Fruit fly (Drosophila melanogaster) whole organism, adult: ENCODE data around the gene CG16854.

Experiments
- CG11617 ChIP-seq: fragments of 200-800 bp; sonication (Bioruptor generic); optimal IDR thresholded peaks from 2 replicates; lab custom pipeline; 2017; ENCODE audit warnings: mild to moderate bottlenecking, missing biosample characterization, missing genetic modification reagents, missing genetic modification characterization
- CG12768 ChIP-seq: fragments of 200-800 bp; sonication (Bioruptor generic); optimal IDR thresholded peaks from 2 replicates; lab custom pipeline; 2017; ENCODE audit warnings: missing biosample characterization, missing genetic modification characterization, mild to moderate bottlenecking, moderate library complexity, missing genetic modification reagents
- CG14711 ChIP-seq: fragments of 200-800 bp; sonication (Bioruptor generic); optimal IDR thresholded peaks from 2 replicates; lab custom pipeline; 2018; ENCODE audit warnings: missing biosample characterization, mild to moderate bottlenecking, missing genetic modification characterization, moderate library complexity
- CG1620 ChIP-seq: fragments of 200-800 bp; sonication (Bioruptor generic); optimal IDR thresholded peaks from 2 replicates; lab custom pipeline; 2016; ENCODE audit warnings: missing biosample characterization, missing genetic modification characterization
- CG33017 ChIP-seq: fragments of 200-800 bp; sonication (Bioruptor generic); optimal IDR thresholded peaks from 2 replicates; lab custom pipeline; 2018; ENCODE audit warnings: missing biosample characterization, mild to moderate bottlenecking, missing genetic modification characterization, moderate library complexity
- CG5204 ChIP-seq: fragments of 200-800 bp; sonication (Bioruptor generic); optimal IDR thresholded peaks from 2 replicates; lab custom pipeline; 2016; ENCODE audit warnings: missing biosample characterization, missing genetic modification characterization
- CG7045 ChIP-seq: fragments of 200-800 bp; sonication (Bioruptor generic); optimal IDR thresholded peaks from 2 replicates; lab custom pipeline; 2017; ENCODE audit warnings: missing biosample characterization, mild to moderate bottlenecking, missing genetic modification characterization
- CG7101 ChIP-seq: fragments of 200-800 bp; sonication (Bioruptor generic); optimal IDR thresholded peaks from 2 replicates; lab custom pipeline; 2018; ENCODE audit warnings: missing biosample characterization, mild to moderate bottlenecking, missing genetic modification characterization, moderate library complexity
- Clk ChIP-seq: fragments of 200-800 bp; sonication (Bioruptor generic); optimal IDR thresholded peaks from 2 replicates; lab custom pipeline; 2017; ENCODE audit warnings: missing biosample characterization, missing genetic modification characterization
- Crg-1 ChIP-seq: fragments of 200-800 bp; sonication (Bioruptor generic); optimal IDR thresholded peaks from 2 replicates; lab custom pipeline; 2016; ENCODE audit warnings: missing biosample characterization, missing genetic modification characterization
- Hr96 ChIP-seq: fragments of 200-800 bp; sonication (Bioruptor generic); optimal IDR thresholded peaks from 2 replicates; lab custom pipeline; 2016; ENCODE audit warnings: missing biosample characterization, missing genetic modification characterization
- Mnt ChIP-seq: fragments of 200-800 bp; sonication (Bioruptor generic); optimal IDR thresholded peaks from 2 replicates; lab custom pipeline; 2016; ENCODE audit warnings: missing biosample characterization, mild to moderate bottlenecking, missing genetic modification characterization
- bab1 ChIP-seq: fragments of 200-800 bp; sonication (Bioruptor generic); optimal IDR thresholded peaks from 3 replicates; lab custom pipeline; 2019; ENCODE audit warnings: missing biosample characterization, mild to moderate bottlenecking, missing genetic modification characterization, moderate library complexity
- cic ChIP-seq: fragments of 200-800 bp; sonication (Bioruptor generic); optimal IDR thresholded peaks from 2 replicates; lab custom pipeline; 2017; ENCODE audit warnings: missing biosample characterization, mild to moderate bottlenecking, missing genetic modification characterization, moderate library complexity
- cnc ChIP-seq, 2 experiments: fragments of >200 bp; optimal IDR thresholded peaks; 2 replicates each; lab custom pipeline; 2017
- kay ChIP-seq: fragments of 200-800 bp; sonication (Bioruptor generic); peaks from one replicate; lab custom pipeline; 2016; ENCODE audit warnings: missing biosample characterization, missing genetic modification characterization, borderline replicate concordance
- ovo ChIP-seq: fragments of 200-800 bp; sonication (Bioruptor generic); optimal IDR thresholded peaks from 2 replicates; lab custom pipeline; 2016; ENCODE audit warnings: missing biosample characterization, missing genetic modification characterization
- pad ChIP-seq: fragments of 200-800 bp; sonication (Bioruptor generic); optimal IDR thresholded peaks from 3 replicates; lab custom pipeline; 2017; ENCODE audit warnings: missing biosample characterization, missing genetic modification characterization, mild to moderate bottlenecking, moderate library complexity, missing genetic modification reagents
- tj ChIP-seq: fragments of 200-800 bp; sonication (Bioruptor generic); optimal IDR thresholded peaks from 3 replicates; lab custom pipeline; 2017; ENCODE audit warnings: missing biosample characterization, mild to moderate bottlenecking, missing genetic modification characterization, moderate library complexity
- toe ChIP-seq: fragments of 200-800 bp; sonication (Bioruptor generic); optimal IDR thresholded peaks from 2 replicates; lab custom pipeline; 2016; ENCODE audit warnings: missing biosample characterization, missing genetic modification characterization

CG16854 gene

dm6 chr2L:11113714-11114113 lies 27.2 kb downstream of the CG16854 start, which contains the start of gene Gr32a:
TSS of gene Gr32a (plus strand) at chr2L:11114014.
- TF ChIP-seq Clk (GFP tag; lab: Kevin White, UChicago) (no peak), ovo (GFP tag; lab: Kevin White, UChicago) (no peak), bab1 (GFP tag; lab: Kevin White, UChicago) (no peak), toe (GFP tag; lab: Kevin White, UChicago) (no peak), Mnt (GFP tag; lab: Kevin White, UChicago) (no peak), CG12768 (no peak), pad (GFP tag; lab: Kevin White, UChicago) (no peak), cnc (optimal IDR thresholded peaks at IDR 0.05; lab: Kevin White, UChicago) (no peak), kay (GFP tag; lab: Kevin White, UChicago) (no peak)

DNA sequence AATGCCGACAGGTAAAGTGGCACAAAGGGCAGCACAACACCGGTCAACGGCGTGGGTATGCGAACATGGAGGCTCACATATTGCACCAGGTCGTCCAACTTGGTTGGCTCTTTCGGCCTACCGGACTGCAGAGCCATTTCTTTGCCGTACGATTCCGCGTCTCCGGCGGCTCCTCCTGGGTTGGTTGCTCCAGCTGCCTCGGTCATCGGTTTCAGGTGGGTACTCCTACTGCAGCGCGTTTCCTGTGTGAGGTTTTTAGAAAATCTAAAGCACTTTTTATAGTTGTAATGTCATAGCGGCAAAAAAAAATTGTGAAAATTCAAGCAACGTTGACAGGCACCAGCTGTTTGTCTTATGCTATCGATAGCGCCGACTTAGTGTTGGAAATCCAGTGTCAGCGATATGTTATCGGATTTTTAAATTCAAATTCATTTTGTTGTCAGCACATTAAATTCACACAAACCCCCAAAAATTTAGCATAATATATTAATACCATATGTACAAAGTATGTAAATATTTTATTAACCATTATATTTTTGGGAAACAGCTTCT lies 33.5 kb downstream of the CG16854 start, which contains the start of gene CG6230:
Gene CG6230, minus strand, starts transcription at position 354 of the 552 bp plus-strand sequence.
- TF ChIP-seq CG7045 (GFP tag; lab: Kevin White, UChicago) = no peak
- no peak for TF ChIP-seq Crg-1 (GFP tag; lab: Kevin White, UChicago)
- no peak for TF ChIP-seq CG7101 (tag; lab: Kevin White, UChicago)
- TF ChIP-seq CG11617 (GFP tag; lab: Kevin White, UChicago) = no peak
- TF ChIP-seq toe (GFP tag; lab: Kevin White, UChicago) = no peak
- peak; percentile 22 for TF ChIP-seq bab1 (GFP tag; lab: Kevin White, UChicago)
- no peak for TF ChIP-seq CG5204 (GFP tag; lab: Kevin White, UChicago)
- no peak for TF ChIP-seq pad (GFP tag; lab: Kevin White, UChicago)
- peak; percentile 3 for TF ChIP-seq CG14711 (tag; lab: Kevin White, UChicago)
- TF ChIP-seq tj (GFP tag; lab: Kevin White, UChicago) = peak; percentile 1
- peak; percentile 9 for TF ChIP-seq Mnt (GFP tag; lab: Kevin White, UChicago)
- TF ChIP-seq Hr96 (GFP tag; lab: Kevin White, UChicago) = no peak

dm6 chr2L:11121614-11122013 lies 35.1 kb downstream of the CG16854 start, which contains the start of gene Dnaaf4:
TSS of gene Dnaaf4 (minus strand) at chr2L:11121714.
- TF ChIP-seq cnc (optimal IDR thresholded peaks at IDR 0.05; lab: Kevin White, UChicago) (no peak), kay (GFP tag; lab: Kevin White, UChicago) (no peak), bab1 (GFP tag; lab: Kevin White, UChicago) (no peak), CG1620 (GFP tag; lab: Kevin White, UChicago) (no peak), tj (GFP tag; lab: Kevin White, UChicago) (no peak), CG12768 (no peak), pad (GFP tag; lab: Kevin White, UChicago) (no peak), CG33017 (no peak), Clk (GFP tag; lab: Kevin White, UChicago) (no peak), CG5204 (GFP tag; lab: Kevin White, UChicago) (no peak), Crg-1 (GFP tag; lab: Kevin White, UChicago) (no peak), CG7101 (tag; lab: Kevin White, UChicago) (no peak), Mnt (GFP tag; lab: Kevin White, UChicago) (no peak), CG7045 (GFP tag; lab: Kevin White, UChicago) (no peak), ovo (GFP tag; lab: Kevin White, UChicago) (no peak), CG14711 (tag; lab: Kevin White, UChicago) (no peak), cic (GFP tag; lab: Kevin White, UChicago) (no peak)

DNA sequence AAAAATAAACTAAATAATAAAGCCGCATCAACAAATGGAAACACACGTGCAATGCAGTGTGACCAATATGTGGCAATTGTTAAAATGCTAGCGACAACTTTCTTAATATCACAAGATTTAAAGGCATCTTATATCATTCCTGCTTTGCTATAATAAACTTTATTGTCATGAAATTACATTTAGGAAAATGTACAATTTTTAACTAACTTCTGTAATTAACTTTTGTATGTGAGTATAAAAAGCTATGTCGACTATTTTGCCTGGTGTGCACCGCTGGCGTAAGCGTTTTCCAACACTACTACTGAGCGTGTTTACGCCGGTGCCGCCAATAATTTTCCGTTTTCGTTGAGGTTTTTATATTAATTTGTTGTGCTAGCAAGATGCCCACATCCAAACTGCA lies 37.0 kb downstream of the CG16854 start, which contains the start of the genes Csl4 and Nup160:
Gene Csl4, minus strand, starts transcription at position 69 of the 400 bp plus-strand sequence.
Gene Nup160, plus strand, starts transcription at position 279 of the 400 bp plus-strand sequence.
- TF ChIP-seq Clk (GFP tag; lab: Kevin White, UChicago) = no peak
- no peak for TF ChIP-seq toe (GFP tag; lab: Kevin White, UChicago)
- peak; percentile 30 for TF ChIP-seq CG7045 (GFP tag; lab: Kevin White, UChicago)
- no peak for TF ChIP-seq cnc (optimal IDR thresholded peaks at IDR 0.05; lab: Kevin White, UChicago)
- peak; percentile 77 for TF ChIP-seq CG14711 (tag; lab: Kevin White, UChicago)
- TF ChIP-seq tj (GFP tag; lab: Kevin White, UChicago) = peak; percentile 44
- peak; percentile 86 for TF ChIP-seq CG7101 (tag; lab: Kevin White, UChicago)
- peak; percentile 99 for TF ChIP-seq Mnt (GFP tag; lab: Kevin White, UChicago)
- peak; percentile 66 for TF ChIP-seq pad (GFP tag; lab: Kevin White, UChicago)
- TF ChIP-seq kay (GFP tag; lab: Kevin White, UChicago) = no peak
- peak; percentile 86 for TF ChIP-seq bab1 (GFP tag; lab: Kevin White, UChicago)
- TF ChIP-seq CG5204 (GFP tag; lab: Kevin White, UChicago) = no peak
- peak; percentile 89 for TF ChIP-seq Crg-1 (GFP tag; lab: Kevin White, UChicago)
- TF ChIP-seq CG33017 = peak; percentile 74
- peak; percentile 13 for TF ChIP-seq cic (GFP tag; lab: Kevin White, UChicago)
- TF ChIP-seq CG1620 (GFP tag; lab: Kevin White, UChicago) = peak; percentile 87
- peak; percentile 82 for TF ChIP-seq Hr96 (GFP tag; lab: Kevin White, UChicago)
- TF ChIP-seq CG12768 = peak; percentile 80
- peak; percentile 54 for TF ChIP-seq ovo (GFP tag; lab: Kevin White, UChicago)
- peak; percentile 78 for TF ChIP-seq CG11617 (GFP tag; lab: Kevin White, UChicago)

- TF ChIP-seq Hr96 (GFP tag; lab: Kevin White, UChicago) (no peak), CG7101 (tag; lab: Kevin White, UChicago) (peak; percentile 19), Mnt (GFP tag; lab: Kevin White, UChicago) (no peak), bab1 (GFP tag; lab: Kevin White, UChicago) (peak; percentile 10), CG12768 (no peak), Crg-1 (GFP tag; lab: Kevin White, UChicago) (no peak), CG1620 (GFP tag; lab: Kevin White, UChicago) (no peak), cnc (optimal IDR thresholded peaks at IDR 0.05; lab: Kevin White, UChicago) (no peak), CG33017 (no peak), toe (GFP tag; lab: Kevin White, UChicago) (peak; percentile 15), Clk (GFP tag; lab: Kevin White, UChicago) (no peak), cic (GFP tag; lab: Kevin White, UChicago) (no peak), CG14711 (tag; lab: Kevin White, UChicago) (no peak), ovo (GFP tag; lab: Kevin White, UChicago) (peak; percentile 46), CG7045 (GFP tag; lab: Kevin White, UChicago) (no peak), CG5204 (GFP tag; lab: Kevin White, UChicago) (no peak), kay (GFP tag; lab: Kevin White, UChicago) (peak; percentile 74), CG11617 (GFP tag; lab: Kevin White, UChicago) (peak; percentile 37), tj (GFP tag; lab: Kevin White, UChicago) (no peak), pad (GFP tag; lab: Kevin White, UChicago) (no peak)
Measured at dm6 chr2L:11130151-11131008, 43.9 kb downstream of the CG16854 start, which contains the start of the genes RfC38 and CG4751. TSS of gene RfC38 (minus strand) at chr2L:11130645. TSS of gene CG4751 (plus strand) at chr2L:11130737.
